Fruit fly (Drosophila melanogaster): ENCODE data around the gene ND-42.

DNA sequence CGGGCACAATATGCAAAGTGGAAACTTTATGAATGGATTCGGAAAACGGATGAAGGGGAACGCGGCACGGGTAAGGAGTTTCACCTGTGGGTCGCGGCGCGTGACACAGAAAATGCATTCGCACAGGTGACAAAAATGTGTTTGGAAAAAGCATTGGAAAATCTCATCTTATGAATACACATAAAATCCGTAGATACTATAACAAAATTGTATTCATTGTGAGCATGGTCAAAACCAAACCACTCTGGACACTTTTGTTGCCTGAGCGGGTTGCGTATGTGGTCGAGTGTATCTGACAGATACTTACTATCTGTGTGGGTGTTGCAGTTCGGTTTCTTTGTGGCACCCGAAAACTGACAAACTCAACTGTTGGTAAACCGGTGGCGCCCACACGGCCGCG, 12.0 kb downstream of the ND-42 start:
- TF ChIP-seq CG8478 (optimal IDR thresholded peaks at IDR 0.05) (no peak), CTCF (optimal IDR thresholded peaks at IDR 0.05) (no peak)
